Worm (Caenorhabditis elegans) whole organism, late embryonic: ENCODE data around the gene C48B4.6.

ENCODE experiments used
- F13H6.1 ChIP-seq: sonication (generic microtip); optimal IDR thresholded peaks from 2 replicates; lab custom pipeline; 2016; ENCODE audit warnings: missing genetic modification characterization, missing compliant biosample characterization
- ceh-14 ChIP-seq: sonication (generic microtip); optimal IDR thresholded peaks from 2 replicates; lab custom pipeline; 2016; ENCODE audit warnings: missing genotype, missing genetic modification characterization, missing compliant biosample characterization
- ceh-18 ChIP-seq: sonication (generic microtip); optimal IDR thresholded peaks from 2 replicates; lab custom pipeline; 2016; ENCODE audit warnings: missing genetic modification characterization, missing compliant biosample characterization
- ceh-19 ChIP-seq: fragments of 200-800 bp; sonication (Bioruptor generic); optimal IDR thresholded peaks from 2 replicates; lab custom pipeline; 2018; ENCODE audit warnings: mild to moderate bottlenecking, missing genetic modification characterization, missing compliant biosample characterization
- ceh-30 ChIP-seq: fragments of 150-350 bp; optimal IDR thresholded peaks from 2 replicates; lab custom pipeline; 2014; ENCODE audit warnings: missing biosample characterization, missing genetic modification characterization
- ceh-31 ChIP-seq: sonication (generic microtip); optimal IDR thresholded peaks from 2 replicates; lab custom pipeline; 2016; ENCODE audit warnings: missing genetic modification characterization, missing compliant biosample characterization
- ceh-34 ChIP-seq: sonication (generic microtip); optimal IDR thresholded peaks from 2 replicates; lab custom pipeline; 2016; ENCODE audit warnings: mild to moderate bottlenecking, missing genetic modification characterization, missing compliant biosample characterization
- ceh-48 ChIP-seq: sonication (generic microtip); optimal IDR thresholded peaks from 2 replicates; lab custom pipeline; 2016; ENCODE audit warnings: missing genetic modification characterization, inconsistent platforms, missing compliant biosample characterization
- ceh-9 ChIP-seq: sonication (generic microtip); optimal IDR thresholded peaks from 2 replicates; lab custom pipeline; 2016; ENCODE audit warnings: mild to moderate bottlenecking, missing genetic modification characterization, inconsistent platforms, missing compliant biosample characterization
- dve-1 ChIP-seq: sonication (generic microtip); optimal IDR thresholded peaks from 2 replicates; lab custom pipeline; 2017; ENCODE audit warnings: antibody characterized with exemption, mild to moderate bottlenecking, missing genetic modification characterization, missing compliant biosample characterization
- elt-2 ChIP-seq: sonication (generic microtip); optimal IDR thresholded peaks from 2 replicates; lab custom pipeline; 2016; ENCODE audit warnings: missing genetic modification reagents, missing genetic modification characterization, missing compliant biosample characterization
- elt-4 ChIP-seq: sonication (generic microtip); optimal IDR thresholded peaks from 2 replicates; lab custom pipeline; 2016; ENCODE audit warnings: missing genetic modification characterization, missing compliant biosample characterization
- fkh-10 ChIP-seq: fragments of 150-350 bp; optimal IDR thresholded peaks from 2 replicates; lab custom pipeline; 2014; ENCODE audit warnings: missing biosample characterization, missing genetic modification reagents, missing genetic modification characterization
- hlh-15 ChIP-seq: sonication (generic microtip); optimal IDR thresholded peaks from 2 replicates; lab custom pipeline; 2016; ENCODE audit warnings: missing genetic modification characterization, missing compliant biosample characterization
- hlh-30 ChIP-seq: sonication (generic microtip); optimal IDR thresholded peaks from 2 replicates; lab custom pipeline; 2017; ENCODE audit warnings: antibody characterized with exemption, missing genetic modification characterization, missing compliant biosample characterization; ENCODE audit not compliant: insufficient read depth
- lin-11 ChIP-seq: fragments of 200-800 bp; sonication (Bioruptor generic); optimal IDR thresholded peaks from 2 replicates; lab custom pipeline; 2018; ENCODE audit warnings: mild to moderate bottlenecking, missing genetic modification characterization, missing compliant biosample characterization
- madf-2 ChIP-seq: sonication (generic microtip); optimal IDR thresholded peaks from 2 replicates; lab custom pipeline; 2017; ENCODE audit warnings: missing genetic modification characterization, missing compliant biosample characterization
- mec-3 ChIP-seq: sonication (generic microtip); optimal IDR thresholded peaks from 2 replicates; lab custom pipeline; 2016; ENCODE audit warnings: borderline replicate concordance, missing genetic modification characterization, missing compliant biosample characterization
- nfya-1 ChIP-seq: sonication (generic microtip); optimal IDR thresholded peaks from 2 replicates; lab custom pipeline; 2017; ENCODE audit warnings: missing genetic modification characterization, mild to moderate bottlenecking, missing compliant biosample characterization, antibody characterized with exemption, moderate library complexity
- nhr-11 ChIP-seq: fragments of 150-350 bp; optimal IDR thresholded peaks from 2 replicates; lab custom pipeline; 2014; ENCODE audit warnings: missing biosample characterization, missing genetic modification characterization
- odd-2 ChIP-seq: sonication (generic microtip); optimal IDR thresholded peaks from 2 replicates; lab custom pipeline; 2017; ENCODE audit warnings: antibody characterized with exemption, mild to moderate bottlenecking, missing genetic modification characterization, missing compliant biosample characterization
- pat-9 ChIP-seq: fragments of 200-800 bp; sonication (Bioruptor generic); optimal IDR thresholded peaks from 2 replicates; lab custom pipeline; 2018; ENCODE audit warnings: mild to moderate bottlenecking, missing genetic modification characterization, moderate library complexity, missing compliant biosample characterization
- pax-1 ChIP-seq: fragments of 150-350 bp; optimal IDR thresholded peaks from 2 replicates; lab custom pipeline; 2014; ENCODE audit warnings: missing biosample characterization, missing genetic modification characterization
- ref-2 ChIP-seq: sonication (generic microtip); optimal IDR thresholded peaks from 2 replicates; lab custom pipeline; 2016; ENCODE audit warnings: missing genetic modification characterization, missing compliant biosample characterization
- syd-9 ChIP-seq: sonication (generic microtip); optimal IDR thresholded peaks from 2 replicates; lab custom pipeline; 2016; ENCODE audit warnings: mild to moderate bottlenecking, missing genetic modification characterization, moderate library complexity, missing compliant biosample characterization
- tbx-2 ChIP-seq: sonication (generic microtip); optimal IDR thresholded peaks from 2 replicates; lab custom pipeline; 2016; ENCODE audit warnings: missing genetic modification characterization, missing compliant biosample characterization
- tbx-7 ChIP-seq: sonication (generic microtip); optimal IDR thresholded peaks from 2 replicates; lab custom pipeline; 2016; ENCODE audit warnings: missing genotype, missing genetic modification characterization, missing compliant biosample characterization
- ttx-3 ChIP-seq: sonication (generic microtip); optimal IDR thresholded peaks from 2 replicates; lab custom pipeline; 2016; ENCODE audit warnings: missing genetic modification reagents, missing genetic modification characterization, missing compliant biosample characterization
- unc-42 ChIP-seq: sonication (generic microtip); optimal IDR thresholded peaks from 2 replicates; lab custom pipeline; 2016; ENCODE audit warnings: missing genotype, missing genetic modification characterization, missing compliant biosample characterization
- unc-55 ChIP-seq: sonication (generic microtip); optimal IDR thresholded peaks from 2 replicates; lab custom pipeline; 2017; ENCODE audit warnings: missing biosample characterization, missing genetic modification reagents, missing genetic modification characterization

C48B4.6 gene

ce11 chrIII:9525252-9525651, 33.1 kb downstream of the C48B4.6 start, which contains the start of gene trpp-3:
Gene trpp-3, plus strand, starts transcription at chrIII:9525552.
- no peak for TF ChIP-seq F13H6.1 (tag; lab: Kevin White, UChicago)
- no peak for TF ChIP-seq ttx-3 (tag; lab: Kevin White, UChicago)

DNA sequence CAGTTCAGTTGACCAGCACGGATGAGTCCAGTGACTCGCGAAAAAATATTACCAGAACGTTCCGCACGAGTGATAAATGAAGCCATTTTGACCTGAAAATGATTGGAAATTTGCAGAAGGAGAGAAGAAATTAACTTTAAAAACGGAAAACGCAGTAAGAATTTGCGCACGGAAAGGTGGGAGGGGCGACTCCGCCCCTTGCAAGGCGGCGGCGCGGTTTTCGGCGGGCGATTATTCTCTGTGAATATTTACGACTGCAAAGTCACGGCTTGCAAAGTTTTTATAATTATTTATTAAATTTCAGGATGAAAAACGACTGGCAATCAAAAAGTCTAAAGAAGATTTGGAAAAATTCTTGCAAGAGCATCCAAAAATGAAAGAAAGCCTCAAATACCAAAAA, 34.8 kb downstream of the C48B4.6 start, which contains the start of gene mrps-23:
Gene mrps-23 (minus strand): TSS at position 92 of the 400 bp plus-strand sequence.
- TF ChIP-seq nfya-1, result peak; percentile 11
- peak; percentile 16 for TF ChIP-seq ceh-18
- TF ChIP-seq unc-42 (tag; lab: Kevin White, UChicago), result peak; percentile 6
- no peak for TF ChIP-seq odd-2 (tag; lab: Kevin White, UChicago)

DNA sequence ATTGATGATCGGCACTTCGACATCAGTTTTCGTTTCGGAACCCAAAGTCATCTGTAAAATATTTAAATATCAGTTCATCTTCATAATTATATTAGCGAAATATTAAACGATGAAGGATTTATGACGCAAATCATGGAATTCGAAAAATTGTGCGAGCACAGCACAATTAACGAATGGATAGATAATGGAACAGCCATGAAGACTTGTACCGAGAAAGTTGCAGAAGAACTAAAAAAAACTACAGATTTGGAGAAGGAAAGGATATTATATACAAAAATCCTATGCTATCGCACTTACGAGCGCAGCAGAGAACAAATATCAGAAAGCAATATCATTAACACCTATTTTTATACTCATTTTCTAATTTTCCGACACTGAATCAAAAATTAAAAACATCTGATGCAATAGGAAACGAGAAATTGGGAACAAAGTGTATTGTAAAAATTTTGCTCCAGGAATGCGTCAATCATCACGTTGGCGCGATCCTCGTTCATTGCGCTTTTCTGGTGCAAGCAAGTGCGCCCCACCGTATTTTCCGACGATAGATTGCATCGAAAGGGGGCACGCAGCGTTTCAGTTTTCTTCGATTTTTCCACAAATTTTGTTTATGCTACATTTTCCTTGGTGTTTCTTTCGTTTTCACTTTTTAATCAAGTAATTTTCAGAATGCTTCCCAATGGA, 36.8 kb downstream of the C48B4.6 start, which contains the start of the genes clu-1 and prp-40:
Gene clu-1 (minus strand): TSS at position 51 of the 681 bp plus-strand sequence.
Gene prp-40 (plus strand): TSS at position 666 of the 681 bp plus-strand sequence.
- TF ChIP-seq ceh-31 (tag; lab: Kevin White, UChicago) (peak; percentile 50), ceh-48 (peak; percentile 35), elt-2 (tag; lab: Kevin White, UChicago) (peak; percentile 34), lin-11 (tag; lab: Kevin White, UChicago) (no peak), madf-2 (tag; lab: Kevin White, UChicago) (no peak), nfya-1 (peak; percentile 73), pax-1 (no peak), unc-42 (tag; lab: Kevin White, UChicago) (peak; percentile 75), ceh-34 (tag; lab: Kevin White, UChicago) (peak; percentile 5), hlh-30 (tag; lab: Kevin White, UChicago) (peak; percentile 17), tbx-2 (peak; percentile 61), unc-55 (GFP tag; lab: Kevin White, UChicago) (peak; percentile 56), ceh-18 (peak; percentile 67)

- TF ChIP-seq ceh-9 (tag; lab: Kevin White, UChicago) (no peak), elt-2 (tag; lab: Kevin White, UChicago) (no peak), fkh-10 (GFP tag; lab: Kevin White, UChicago) (no peak), ceh-48 (no peak), elt-4 (tag; lab: Kevin White, UChicago) (no peak), ref-2 (tag; lab: Kevin White, UChicago) (no peak), hlh-15 (no peak), tbx-7 (no peak), ceh-31 (tag; lab: Kevin White, UChicago) (no peak), pat-9 (tag; lab: Kevin White, UChicago) (no peak), ceh-30 (no peak), ceh-19 (no peak), F13H6.1 (tag; lab: Kevin White, UChicago) (no peak), hlh-30 (tag; lab: Kevin White, UChicago) (no peak), syd-9 (no peak), nfya-1 (no peak), mec-3 (tag; lab: Kevin White, UChicago) (no peak), ceh-14 (tag; lab: Kevin White, UChicago) (no peak)
Measured at ce11 chrIII:9516148-9516547, 42.2 kb downstream of the C48B4.6 start, which contains the start of gene F55H2.7. Gene F55H2.7, minus strand, starts transcription at chrIII:9516248.

- TF ChIP-seq tbx-7 (no peak), odd-2 (tag; lab: Kevin White, UChicago) (no peak), ceh-34 (tag; lab: Kevin White, UChicago) (no peak), nhr-11 (tag; lab: Kevin White, UChicago) (no peak), dve-1 (tag; lab: Kevin White, UChicago) (no peak), F13H6.1 (tag; lab: Kevin White, UChicago) (no peak), pat-9 (tag; lab: Kevin White, UChicago) (no peak)
Measured at ce11 chrIII:9513569-9513968, 44.8 kb downstream of the C48B4.6 start, which contains the start of gene F55H2.8. Gene F55H2.8, plus strand, starts transcription at chrIII:9513869.
